Fruit fly (Drosophila melanogaster): Measurements from ENCODE around the gene CG14007.

Gene CG14007

DNA sequence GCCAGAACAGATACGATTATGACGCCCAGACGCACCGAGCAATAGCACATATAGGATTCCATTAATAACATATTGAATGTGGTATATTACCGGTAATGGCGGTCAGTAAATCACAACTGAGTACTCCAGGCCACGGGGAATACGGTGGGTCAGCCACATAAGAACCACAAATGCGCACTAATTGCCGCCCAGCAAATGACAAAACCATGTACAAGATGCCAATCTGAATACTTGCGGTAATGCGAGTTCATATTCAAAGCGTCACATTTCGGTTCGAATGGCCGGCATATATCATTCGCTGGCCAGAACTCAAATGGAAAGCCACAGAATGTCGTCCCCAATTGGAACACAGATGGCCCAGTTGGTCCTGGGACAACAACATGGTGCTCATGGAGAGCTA is at the start of gene CG14007, which contains the start of gene CG34011:
Gene CG14007, minus strand, starts transcription at position 101 of the 400 bp plus-strand sequence.
Gene CG34011, plus strand, starts transcription at position 122 of the 400 bp plus-strand sequence.
- TF ChIP-seq CG4496 (GFP tag; IDR thresholded peaks at IDR 0.05) (no peak), CG32121 (GFP tag; IDR thresholded peaks at IDR 0.05) (no peak), CG8301 (tag; optimal IDR thresholded peaks at IDR 0.05) (no peak), Snoo (tag; optimal IDR thresholded peaks at IDR 0.05) (no peak), CG13204 (GFP tag; optimal IDR thresholded peaks at IDR 0.05) (no peak), CG15710 (tag; optimal IDR thresholded peaks at IDR 0.05) (no peak), CG12605 (GFP tag; IDR thresholded peaks at IDR 0.05) (no peak), fd96Ca (GFP tag; IDR thresholded peaks at IDR 0.05) (no peak), Ets98B (GFP tag; IDR thresholded peaks at IDR 0.05) (no peak), CG14655 (GFP tag; optimal IDR thresholded peaks at IDR 0.05) (no peak), CG8159 (tag; optimal IDR thresholded peaks at IDR 0.05) (no peak), CG9948 (tag; optimal IDR thresholded peaks at IDR 0.05) (no peak), CG17806 (tag; optimal IDR thresholded peaks at IDR 0.05) (no peak), CG34367 (tag; optimal IDR thresholded peaks at IDR 0.05) (no peak), D1 (tag; optimal IDR thresholded peaks at IDR 0.05) (no peak), CG10348 (GFP tag; IDR thresholded peaks at IDR 0.05) (no peak)

DNA sequence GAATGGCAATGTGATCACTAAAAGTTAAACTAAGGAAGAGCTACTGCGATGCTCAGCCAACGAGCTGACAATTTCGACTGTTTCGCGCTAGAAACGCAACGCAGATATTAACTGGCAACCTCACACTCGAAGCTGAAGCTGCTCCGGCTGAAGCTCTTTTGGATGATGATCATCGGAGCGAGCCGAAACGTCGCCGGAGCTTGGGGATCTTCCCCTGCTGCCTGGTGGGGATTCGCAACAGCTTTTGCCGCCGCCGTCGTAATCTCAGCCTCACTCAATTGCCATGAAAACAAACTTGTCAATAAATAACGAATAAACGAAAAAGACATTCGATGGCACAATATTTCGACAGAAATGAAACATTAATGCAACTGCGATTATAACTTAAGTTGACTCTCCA is 49.6 kb upstream of the CG14007 start, which contains the start of gene obst-E:
Gene obst-E, minus strand, starts transcription at position 101 of the 400 bp plus-strand sequence.
- TF ChIP-seq CG32121 (GFP tag; IDR thresholded peaks at IDR 0.05) (no peak), Snoo (tag; optimal IDR thresholded peaks at IDR 0.05) (no peak), D1 (tag; optimal IDR thresholded peaks at IDR 0.05) (no peak), Pif1B (GFP tag; optimal IDR thresholded peaks at IDR 0.05) (no peak), rn (GFP tag; IDR thresholded peaks at IDR 0.05) (no peak), CG4496 (GFP tag; IDR thresholded peaks at IDR 0.05) (no peak), CG34367 (tag; optimal IDR thresholded peaks at IDR 0.05) (no peak), CG12605 (GFP tag; IDR thresholded peaks at IDR 0.05) (no peak)

DNA sequence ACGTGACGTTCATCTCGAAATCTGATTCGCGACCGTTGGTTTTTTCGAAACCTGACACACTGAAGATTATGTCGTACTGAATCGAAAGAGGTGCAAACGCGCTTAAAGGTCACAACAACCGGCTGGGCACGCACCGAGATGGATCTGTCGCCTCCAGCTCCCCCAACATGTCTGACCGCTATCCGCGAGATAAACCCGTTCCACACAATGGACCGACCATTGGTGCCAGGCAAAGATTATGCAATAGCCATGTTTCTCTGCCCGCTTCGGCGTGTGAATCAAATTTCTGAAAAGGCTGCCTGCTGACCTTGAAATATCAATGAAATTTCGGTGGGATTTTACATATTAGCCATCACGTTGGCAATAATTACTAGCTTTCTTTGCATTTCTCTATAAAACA is 48.7 kb upstream of the CG14007 start:
- TF ChIP-seq EcR (GFP tag; optimal IDR thresholded peaks at IDR 0.05), result peak; percentile 76
- no peak for TF ChIP-seq Ets98B (GFP tag; IDR thresholded peaks at IDR 0.05)

DNA sequence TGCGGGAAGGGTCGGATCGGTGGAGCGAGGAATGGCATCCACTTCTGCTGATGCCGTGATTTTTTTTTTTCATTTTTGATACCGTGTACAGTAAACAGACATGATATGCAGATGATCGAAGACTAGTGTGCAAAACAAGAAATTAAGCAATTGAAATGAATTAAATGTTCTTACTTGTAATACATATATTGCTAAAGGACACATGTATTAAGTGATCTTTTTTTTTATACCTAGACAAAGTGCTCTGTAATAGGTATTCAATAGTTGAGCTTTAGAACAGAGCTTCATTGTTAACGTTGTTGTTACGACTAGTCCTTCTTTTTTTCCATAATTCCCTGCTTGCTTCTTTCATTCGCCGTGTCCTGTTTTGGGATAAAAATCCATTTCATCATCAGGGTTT is 35.0 kb upstream of the CG14007 start:
- TF ChIP-seq CG13204 (GFP tag; optimal IDR thresholded peaks at IDR 0.05), result no peak
- peak; percentile 62 for TF ChIP-seq CG9948 (tag; optimal IDR thresholded peaks at IDR 0.05)
- TF ChIP-seq CG4496 (GFP tag; IDR thresholded peaks at IDR 0.05), result no peak
- no peak for TF ChIP-seq rn (GFP tag; IDR thresholded peaks at IDR 0.05)
- TF ChIP-seq gl (tag; optimal IDR thresholded peaks at IDR 0.05), result peak; percentile 36
- no peak for TF ChIP-seq CG14655 (GFP tag; optimal IDR thresholded peaks at IDR 0.05)
- TF ChIP-seq CG8301 (tag; optimal IDR thresholded peaks at IDR 0.05), result no peak
- peak; percentile 74 for TF ChIP-seq CG17806 (tag; optimal IDR thresholded peaks at IDR 0.05)
- no peak for TF ChIP-seq Ets98B (GFP tag; IDR thresholded peaks at IDR 0.05)
- no peak for TF ChIP-seq fd96Ca (GFP tag; IDR thresholded peaks at IDR 0.05)
- TF ChIP-seq CG15710 (tag; optimal IDR thresholded peaks at IDR 0.05), result peak; percentile 75
- no peak for TF ChIP-seq CG12605 (GFP tag; IDR thresholded peaks at IDR 0.05)
- peak; percentile 67 for TF ChIP-seq CG34367 (tag; optimal IDR thresholded peaks at IDR 0.05)
- peak; percentile 13 for TF ChIP-seq Pif1A (GFP tag; optimal IDR thresholded peaks at IDR 0.05)
- peak; percentile 31 for TF ChIP-seq D1 (tag; optimal IDR thresholded peaks at IDR 0.05)
- peak; percentile 11 for TF ChIP-seq Snoo (tag; optimal IDR thresholded peaks at IDR 0.05)
- TF ChIP-seq CG8159 (tag; optimal IDR thresholded peaks at IDR 0.05), result peak; percentile 82
- no peak for TF ChIP-seq CG32121 (GFP tag; IDR thresholded peaks at IDR 0.05)
- no peak for TF ChIP-seq CG10348 (GFP tag; IDR thresholded peaks at IDR 0.05)
- peak; percentile 53 for TF ChIP-seq Pif1B (GFP tag; optimal IDR thresholded peaks at IDR 0.05)

DNA sequence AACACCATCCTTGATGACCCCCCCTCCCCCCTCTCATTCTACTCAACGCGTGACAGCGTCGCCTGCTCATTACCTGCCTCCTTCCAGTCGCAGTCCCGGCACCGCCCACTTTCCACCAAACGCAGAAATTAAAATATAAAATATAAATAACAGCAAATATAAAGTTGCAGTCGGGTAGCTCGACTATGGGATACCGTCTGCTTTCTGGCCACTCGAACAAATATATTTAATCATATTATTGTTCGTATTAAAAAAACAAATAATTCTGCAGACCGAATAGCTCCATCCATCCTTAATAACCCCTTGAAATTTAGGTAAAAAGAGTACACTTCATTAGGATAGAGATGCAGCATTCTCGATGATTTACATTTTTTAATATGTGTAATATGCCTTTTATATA is 31.7 kb upstream of the CG14007 start:
- TF ChIP-seq CG32121 (GFP tag; IDR thresholded peaks at IDR 0.05) (no peak), CG8159 (tag; optimal IDR thresholded peaks at IDR 0.05) (peak; percentile 33), CG17806 (tag; optimal IDR thresholded peaks at IDR 0.05) (peak; percentile 8)

DNA sequence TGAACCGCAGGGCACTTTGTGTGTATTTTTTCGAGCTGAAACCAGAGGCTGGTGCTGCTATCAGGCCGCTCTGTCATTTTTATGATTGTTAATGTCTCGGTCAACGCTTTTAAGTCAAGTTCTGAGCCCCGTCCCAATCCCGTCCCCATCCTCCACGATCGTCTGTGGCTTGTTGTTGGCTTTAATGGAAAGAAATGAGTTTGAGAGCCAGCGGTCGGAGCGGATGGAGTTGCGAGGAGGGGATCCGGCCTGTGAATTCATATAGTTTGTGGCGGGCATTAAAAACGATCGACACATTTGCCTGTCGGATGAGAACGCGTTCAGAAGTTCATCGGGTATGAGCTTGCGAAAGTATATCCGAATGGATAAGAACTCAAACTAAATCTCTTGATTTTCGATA is 29.4 kb upstream of the CG14007 start, which contains the start of gene CG11029:
Gene CG11029, plus strand, starts transcription at position 301 of the 400 bp plus-strand sequence.
- TF ChIP-seq CG17806 (tag; optimal IDR thresholded peaks at IDR 0.05) (no peak), EcR (GFP tag; optimal IDR thresholded peaks at IDR 0.05) (peak; percentile 84), CG13204 (GFP tag; optimal IDR thresholded peaks at IDR 0.05) (peak; percentile 43), CG9948 (tag; optimal IDR thresholded peaks at IDR 0.05) (no peak)

DNA sequence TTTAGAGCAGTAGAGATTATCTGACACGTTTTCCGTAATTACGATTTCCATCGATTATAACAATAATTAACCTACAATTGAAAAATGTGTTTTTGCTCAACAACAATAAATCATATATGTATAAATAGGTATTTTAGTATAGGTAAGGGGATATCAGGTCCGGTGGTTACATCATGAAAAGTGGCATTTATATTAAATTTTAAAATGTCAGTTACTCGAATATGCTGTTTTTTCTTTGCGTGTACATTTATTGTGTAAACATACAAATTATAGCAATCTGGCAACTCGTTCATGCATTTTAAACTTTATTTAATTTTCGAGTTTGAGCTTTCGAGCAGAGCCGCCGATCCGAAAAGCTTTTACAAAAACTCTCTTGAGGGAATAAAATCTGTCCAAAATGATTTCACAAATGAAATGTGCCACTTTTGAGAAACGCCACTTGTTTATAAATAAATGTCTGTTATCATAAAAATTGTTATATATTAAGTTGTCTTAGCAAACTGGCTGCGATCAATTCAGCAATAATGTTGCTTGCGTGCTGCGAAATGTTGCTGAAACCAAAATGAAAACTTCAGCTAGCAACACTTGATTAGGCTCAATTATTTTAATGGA is 27.2 kb upstream of the CG14007 start:
- no peak for TF ChIP-seq CG9948 (tag; optimal IDR thresholded peaks at IDR 0.05)
- TF ChIP-seq CG12605 (GFP tag; IDR thresholded peaks at IDR 0.05), result no peak
- no peak for TF ChIP-seq CG8301 (tag; optimal IDR thresholded peaks at IDR 0.05)
- no peak for TF ChIP-seq CG14655 (GFP tag; optimal IDR thresholded peaks at IDR 0.05)
- TF ChIP-seq CG8159 (tag; optimal IDR thresholded peaks at IDR 0.05), result peak; percentile 42
- TF ChIP-seq Snoo (tag; optimal IDR thresholded peaks at IDR 0.05), result peak; percentile 22
- TF ChIP-seq Pif1B (GFP tag; optimal IDR thresholded peaks at IDR 0.05), result no peak
- TF ChIP-seq EcR (GFP tag; optimal IDR thresholded peaks at IDR 0.05), result no peak
- peak; percentile 62; the same call in 2 of the 3 replicates for TF ChIP-seq CG4496 (GFP tag; IDR thresholded peaks at IDR 0.05)
- TF ChIP-seq Pif1A (GFP tag; optimal IDR thresholded peaks at IDR 0.05), result peak; percentile 26
- TF ChIP-seq CG32121 (GFP tag; IDR thresholded peaks at IDR 0.05), result peak; percentile 60
- no peak for TF ChIP-seq CG10348 (GFP tag; IDR thresholded peaks at IDR 0.05)
- no peak for TF ChIP-seq gl (tag; optimal IDR thresholded peaks at IDR 0.05)
- TF ChIP-seq fd96Ca (GFP tag; IDR thresholded peaks at IDR 0.05), result no peak
- TF ChIP-seq rn (GFP tag; IDR thresholded peaks at IDR 0.05), result 0 out of 2 replicates have a peak, but pooled peaks have one; percentile 13
- TF ChIP-seq CG13204 (GFP tag; optimal IDR thresholded peaks at IDR 0.05), result no peak
- peak; percentile 29 for TF ChIP-seq CG15710 (tag; optimal IDR thresholded peaks at IDR 0.05)
- TF ChIP-seq CG34367 (tag; optimal IDR thresholded peaks at IDR 0.05), result no peak
- TF ChIP-seq Ets98B (GFP tag; IDR thresholded peaks at IDR 0.05), result peak; percentile 40; the same call in 1 of the 2 replicates
- TF ChIP-seq CG17806 (tag; optimal IDR thresholded peaks at IDR 0.05), result peak; percentile 13
- TF ChIP-seq D1 (tag; optimal IDR thresholded peaks at IDR 0.05), result no peak
